Worm (Caenorhabditis elegans): ENCODE data around the gene ife-1.
A peak's percentile ranks its signal among the peaks of the same experiment; 100 is the strongest.
"Not testable (repeated sequence)": the region's sequence is repeated elsewhere in the genome, so short reads cannot be mapped to it uniquely, and the experiment has no call there.

ife-1 gene

DNA sequence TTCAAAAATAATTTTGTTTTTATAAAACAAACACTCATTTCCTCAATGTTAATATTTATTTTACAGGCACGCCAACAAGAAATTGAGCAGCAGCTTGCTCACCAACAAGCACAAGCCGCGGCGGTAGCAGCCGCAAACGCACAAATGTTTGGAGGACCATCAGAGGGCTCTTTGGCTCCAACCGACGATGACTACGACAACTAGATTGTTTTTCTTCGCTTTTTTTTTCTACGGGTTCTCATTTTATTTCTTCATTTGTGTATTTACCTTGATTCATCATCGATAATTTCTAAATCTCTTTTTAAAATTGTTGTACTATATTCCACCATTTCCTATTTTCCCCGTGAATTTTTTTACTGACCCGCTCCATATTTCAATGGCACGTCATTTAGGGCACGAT is at the start of gene ife-1:
Gene ife-1 (plus strand): TSS at position 301 of the 400 bp plus-strand sequence.
- TF ChIP-seq dmd-4 (tag; optimal IDR thresholded peaks at IDR 0.05) (no peak), nhr-25 (tag; optimal IDR thresholded peaks at IDR 0.05) (no peak), ztf-1 (GFP tag; conservative IDR thresholded peaks at IDR 0.05) (no peak), unc-55 (GFP tag; optimal IDR thresholded peaks at IDR 0.05) (no peak), mdl-1 (tag; optimal IDR thresholded peaks at IDR 0.05) (no peak), snpc-4 (tag; optimal IDR thresholded peaks at IDR 0.05) (no peak), lin-39 (tag; optimal IDR thresholded peaks at IDR 0.05) (no peak), sem-4 (tag; optimal IDR thresholded peaks at IDR 0.05) (no peak), aly-2 (tag; optimal IDR thresholded peaks at IDR 0.05) (no peak), ztf-4 (tag; optimal IDR thresholded peaks at IDR 0.05) (no peak), ceh-82 (tag; optimal IDR thresholded peaks at IDR 0.05) (no peak), egl-27 (tag; optimal IDR thresholded peaks at IDR 0.05) (no peak)

DNA sequence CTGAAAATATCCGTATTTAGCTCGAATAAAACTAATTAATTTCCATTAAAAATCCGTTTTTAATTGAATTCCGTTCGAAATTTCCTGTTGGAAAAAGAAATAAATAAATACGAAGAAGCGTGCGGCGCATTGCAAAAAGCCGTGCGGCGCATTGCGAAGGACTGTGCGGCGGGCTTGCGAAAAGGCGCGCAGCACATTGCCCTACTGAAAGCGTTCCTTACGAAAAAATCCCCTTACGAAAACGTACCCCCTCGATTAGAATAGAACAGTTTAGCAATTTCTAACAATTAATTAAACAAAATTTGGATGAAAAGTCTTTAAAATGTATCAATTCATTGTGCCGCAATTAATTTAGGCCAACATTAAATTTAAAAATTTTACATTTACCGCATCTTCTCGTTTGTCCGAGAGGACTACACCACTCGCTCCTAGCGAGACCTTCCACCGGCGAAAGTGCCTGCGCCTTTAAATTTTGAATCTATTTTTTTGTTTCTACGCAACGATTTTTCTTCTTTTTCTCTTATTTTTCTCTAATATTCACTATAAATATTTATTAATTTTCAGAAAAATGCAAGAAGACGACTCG is 46.8 kb upstream of the ife-1 start, which contains the start of gene npp-18:
Gene npp-18 (plus strand): TSS at position 565 of the 586 bp plus-strand sequence.
- TF ChIP-seq gmeb-1 (tag; optimal IDR thresholded peaks at IDR 0.05) (peak; percentile 78), blmp-1 (tag; optimal IDR thresholded peaks at IDR 0.05; ENCODE audit: insufficient read depth) (peak; percentile 45), sma-3 (GFP tag; optimal IDR thresholded peaks at IDR 0.05) (peak; percentile 56), sem-4 (tag; optimal IDR thresholded peaks at IDR 0.05) (peak; percentile 38), sma-9 (GFP tag; optimal IDR thresholded peaks at IDR 0.05) (peak; percentile 63), C34F6.9 (tag; optimal IDR thresholded peaks at IDR 0.05) (peak; percentile 51), unc-55 (GFP tag; optimal IDR thresholded peaks at IDR 0.05) (peak; percentile 58), lin-13 (GFP tag; optimal IDR thresholded peaks at IDR 0.05) (peak; percentile 74), lsy-2 (tag; optimal IDR thresholded peaks at IDR 0.05) (peak in 1 of 2 experiments; percentile 77), F13H6.1 (tag; optimal IDR thresholded peaks at IDR 0.05) (peak; percentile 61), crh-2 (tag; optimal IDR thresholded peaks at IDR 0.05) (peak; percentile 60), fos-1 (tag; optimal IDR thresholded peaks at IDR 0.05) (peak; percentile 33), snpc-4 (tag; optimal IDR thresholded peaks at IDR 0.05) (peak; percentile 17)
- not testable (repeated sequence) for TF ChIP-seq sma-9 (tag; optimal IDR thresholded peaks at IDR 0.05)

ce11 chrIII:13298722-13299431 is 44.3 kb upstream of the ife-1 start, which contains the start of gene pgm-2:
TSS of gene pgm-2 (plus strand) at chrIII:13299378.
- TF ChIP-seq sma-3 (GFP tag; optimal IDR thresholded peaks at IDR 0.05) (peak; percentile 6), sma-9 (GFP tag; optimal IDR thresholded peaks at IDR 0.05) (no peak), sma-9 (tag; optimal IDR thresholded peaks at IDR 0.05) (no peak), nhr-129 (tag; optimal IDR thresholded peaks at IDR 0.05) (no peak), ceh-16 (tag; optimal IDR thresholded peaks at IDR 0.05) (peak; percentile 27), nhr-25 (tag; optimal IDR thresholded peaks at IDR 0.05) (peak; percentile 16), lin-11 (tag; optimal IDR thresholded peaks at IDR 0.05) (no peak), fos-1 (tag; optimal IDR thresholded peaks at IDR 0.05) (peak; percentile 62)

- TF ChIP-seq ceh-16 (tag; optimal IDR thresholded peaks at IDR 0.05) (no peak), lin-39 (tag; optimal IDR thresholded peaks at IDR 0.05) (no peak), ztf-1 (GFP tag; conservative IDR thresholded peaks at IDR 0.05) (no peak), nhr-12 (tag; optimal IDR thresholded peaks at IDR 0.05) (no peak), ama-1 (optimal IDR thresholded peaks at IDR 0.05) (no peak), C34F6.9 (tag; optimal IDR thresholded peaks at IDR 0.05) (no peak), nhr-23 (tag; optimal IDR thresholded peaks at IDR 0.05) (no peak), dmd-4 (tag; optimal IDR thresholded peaks at IDR 0.05) (no peak), nhr-77 (tag; optimal IDR thresholded peaks at IDR 0.05) (no peak), nhr-237 (tag; optimal IDR thresholded peaks at IDR 0.05) (no peak)
Observed at ce11 chrIII:13301983-13302382, 41.2 kb upstream of the ife-1 start.

- no peak for TF ChIP-seq F13H6.1 (tag; optimal IDR thresholded peaks at IDR 0.05)
- TF ChIP-seq ama-1 (optimal IDR thresholded peaks at IDR 0.05) = no peak
- no peak for TF ChIP-seq mdl-1 (tag; optimal IDR thresholded peaks at IDR 0.05)
- TF ChIP-seq C34F6.9 (tag; optimal IDR thresholded peaks at IDR 0.05) = no peak
- no peak for TF ChIP-seq peb-1 (tag; optimal IDR thresholded peaks at IDR 0.05)
- TF ChIP-seq nhr-10 (tag; optimal IDR thresholded peaks at IDR 0.05) = no peak
- no peak for TF ChIP-seq sem-4 (tag; optimal IDR thresholded peaks at IDR 0.05)
- TF ChIP-seq unc-39 (tag; optimal IDR thresholded peaks at IDR 0.05) = no peak
- TF ChIP-seq nhr-21 (tag; optimal IDR thresholded peaks at IDR 0.05) = no peak
- no peak for TF ChIP-seq nhr-23 (tag; optimal IDR thresholded peaks at IDR 0.05)
- no peak for TF ChIP-seq nhr-237 (tag; optimal IDR thresholded peaks at IDR 0.05)
- no peak for TF ChIP-seq sma-3 (GFP tag; optimal IDR thresholded peaks at IDR 0.05)
- no peak for TF ChIP-seq egl-27 (tag; optimal IDR thresholded peaks at IDR 0.05)
- no peak for TF ChIP-seq nhr-6 (tag; optimal IDR thresholded peaks at IDR 0.05)
- no peak for TF ChIP-seq ztf-11 (tag; optimal IDR thresholded peaks at IDR 0.05)
Observed at ce11 chrIII:13302578-13302977, 40.6 kb upstream of the ife-1 start.
